Worm (Caenorhabditis elegans) whole organism, midembryonic: ENCODE measurements around the gene ZK1127.12.

Experiments
- T22C8.4 ChIP-seq: fragments of 200-800 bp; sonication (Bioruptor generic); IDR thresholded peaks from 2 replicates; pipeline ENCODE4 v1.3.6; 2022; ENCODE audit warnings: missing genetic modification characterization, missing compliant biosample characterization
- cog-1 ChIP-seq: sonication (generic microtip); optimal IDR thresholded peaks from 2 replicates; lab custom pipeline; 2016; ENCODE audit warnings: missing genetic modification characterization, missing compliant biosample characterization
- flt-1 ChIP-seq: fragments of 200-800 bp; sonication (Bioruptor generic); IDR thresholded peaks from 2 replicates; pipeline ENCODE4 v1.3.6; 2022; ENCODE audit warnings: missing genetic modification characterization, missing compliant biosample characterization
- klf-2 ChIP-seq: fragments of 200-800 bp; sonication (Bioruptor generic); conservative IDR thresholded peaks from 2 replicates; pipeline ENCODE4 v1.3.6; 2022; ENCODE audit warnings: missing genetic modification reagents, missing genetic modification characterization, missing compliant biosample characterization
- med-1 ChIP-seq: sonication (generic microtip); optimal IDR thresholded peaks from 2 replicates; lab custom pipeline; 2017; ENCODE audit warnings: missing genetic modification characterization, mild to moderate bottlenecking, missing compliant biosample characterization, antibody characterized with exemption, missing genetic modification reagents; ENCODE audit not compliant: insufficient read depth
- ref-1 ChIP-seq: fragments of 200-800 bp; sonication (Bioruptor generic); conservative IDR thresholded peaks from 2 replicates; pipeline ENCODE4 v1.3.6; 2022; ENCODE audit warnings: missing genetic modification reagents, missing genetic modification characterization, missing compliant biosample characterization
- tab-1 ChIP-seq: fragments of 200-800 bp; sonication (Bioruptor generic); IDR thresholded peaks from 2 replicates; pipeline ENCODE4 v1.3.6; 2022; ENCODE audit warnings: missing genetic modification characterization, missing compliant biosample characterization
- ztf-23 ChIP-seq: fragments of 200-800 bp; sonication (Bioruptor generic); IDR thresholded peaks from 2 replicates; pipeline ENCODE4 v1.3.6; 2022; ENCODE audit warnings: missing genetic modification reagents, missing genetic modification characterization, missing compliant biosample characterization
- ztf-29 ChIP-seq: fragments of 200-800 bp; sonication (Bioruptor generic); IDR thresholded peaks from 2 replicates; pipeline ENCODE4 v1.3.6; 2022; ENCODE audit warnings: missing genetic modification reagents, missing genetic modification characterization, missing compliant biosample characterization

ZK1127.12 gene

ce11 chrII:7061730-7062129, 9.9 kb downstream of the ZK1127.12 start, which contains the start of gene acs-6:
acs-6 (plus strand) TSS chrII:7062030.
- no peak for TF ChIP-seq T22C8.4 (GFP tag; lab: Robert Waterston, UW)
- TF ChIP-seq klf-2, result no peak
- no peak for TF ChIP-seq tab-1 (GFP tag; lab: Robert Waterston, UW)
- TF ChIP-seq cog-1 (tag; lab: Kevin White, UChicago), result no peak
- TF ChIP-seq flt-1 (GFP tag; lab: Robert Waterston, UW), result no peak
- TF ChIP-seq med-1 (GFP tag; lab: Kevin White, UChicago), result no peak
- no peak for TF ChIP-seq ref-1 (GFP tag; lab: Robert Waterston, UW)
- TF ChIP-seq ztf-23 (GFP tag; lab: Robert Waterston, UW), result no peak
- no peak for TF ChIP-seq ztf-29 (GFP tag; lab: Robert Waterston, UW)

ce11 chrII:7065391-7065790, 13.5 kb downstream of the ZK1127.12 start, which contains the start of gene nos-2:
nos-2 (plus strand) TSS chrII:7065618.
- TF ChIP-seq cog-1 (tag; lab: Kevin White, UChicago) (no peak), med-1 (GFP tag; lab: Kevin White, UChicago) (no peak), flt-1 (GFP tag; lab: Robert Waterston, UW) (no peak), ztf-29 (GFP tag; lab: Robert Waterston, UW) (no peak), T22C8.4 (GFP tag; lab: Robert Waterston, UW) (no peak), klf-2 (no peak), ztf-23 (GFP tag; lab: Robert Waterston, UW) (no peak), tab-1 (GFP tag; lab: Robert Waterston, UW) (no peak), ref-1 (GFP tag; lab: Robert Waterston, UW) (no peak)

ce11 chrII:7069866-7070265, 18.0 kb downstream of the ZK1127.12 start, which contains the start of gene him-14:
him-14 (minus strand) TSS chrII:7069966.
- TF ChIP-seq ref-1 (GFP tag; lab: Robert Waterston, UW) (no peak), tab-1 (GFP tag; lab: Robert Waterston, UW) (no peak), med-1 (GFP tag; lab: Kevin White, UChicago) (no peak), T22C8.4 (GFP tag; lab: Robert Waterston, UW) (no peak), cog-1 (tag; lab: Kevin White, UChicago) (no peak), ztf-29 (GFP tag; lab: Robert Waterston, UW) (no peak)

- no peak for TF ChIP-seq ztf-23 (GFP tag; lab: Robert Waterston, UW)
- no peak for TF ChIP-seq T22C8.4 (GFP tag; lab: Robert Waterston, UW)
- TF ChIP-seq flt-1 (GFP tag; lab: Robert Waterston, UW), result no peak
- no peak for TF ChIP-seq ref-1 (GFP tag; lab: Robert Waterston, UW)
- TF ChIP-seq cog-1 (tag; lab: Kevin White, UChicago), result no peak
- TF ChIP-seq ztf-29 (GFP tag; lab: Robert Waterston, UW), result no peak
- TF ChIP-seq med-1 (GFP tag; lab: Kevin White, UChicago), result no peak
- TF ChIP-seq klf-2, result no peak
Observed at ce11 chrII:7070434-7070833, 18.6 kb downstream of the ZK1127.12 start.

ce11 chrII:7072315-7072589, 20.4 kb downstream of the ZK1127.12 start, which contains the start of gene kars-1:
kars-1 (minus strand) TSS chrII:7072415.
- no peak for TF ChIP-seq T22C8.4 (GFP tag; lab: Robert Waterston, UW)
- TF ChIP-seq ref-1 (GFP tag; lab: Robert Waterston, UW), result no peak
- no peak for TF ChIP-seq ztf-23 (GFP tag; lab: Robert Waterston, UW)
- TF ChIP-seq med-1 (GFP tag; lab: Kevin White, UChicago), result no peak
- TF ChIP-seq tab-1 (GFP tag; lab: Robert Waterston, UW), result no peak
- no peak for TF ChIP-seq ztf-29 (GFP tag; lab: Robert Waterston, UW)
- TF ChIP-seq klf-2, result no peak
- TF ChIP-seq flt-1 (GFP tag; lab: Robert Waterston, UW), result no peak
- TF ChIP-seq cog-1 (tag; lab: Kevin White, UChicago), result no peak

- TF ChIP-seq flt-1 (GFP tag; lab: Robert Waterston, UW) (peak; percentile 77), med-1 (GFP tag; lab: Kevin White, UChicago) (no peak), ref-1 (GFP tag; lab: Robert Waterston, UW) (no peak), tab-1 (GFP tag; lab: Robert Waterston, UW) (no peak), cog-1 (tag; lab: Kevin White, UChicago) (peak; percentile 74), klf-2 (no peak), ztf-23 (GFP tag; lab: Robert Waterston, UW) (no peak; the same call in 1 of the 2 replicates), T22C8.4 (GFP tag; lab: Robert Waterston, UW) (no peak), ztf-29 (GFP tag; lab: Robert Waterston, UW) (0 out of 2 replicates have a peak, but pooled peaks have one; percentile 41)
Observed at ce11 chrII:7072590-7073536, 21.0 kb downstream of the ZK1127.12 start.

- TF ChIP-seq ztf-23 (GFP tag; lab: Robert Waterston, UW), result no peak
- TF ChIP-seq flt-1 (GFP tag; lab: Robert Waterston, UW), result no peak
- no peak for TF ChIP-seq T22C8.4 (GFP tag; lab: Robert Waterston, UW)
- no peak for TF ChIP-seq ref-1 (GFP tag; lab: Robert Waterston, UW)
- TF ChIP-seq klf-2, result no peak
- TF ChIP-seq tab-1 (GFP tag; lab: Robert Waterston, UW), result no peak
- TF ChIP-seq ztf-29 (GFP tag; lab: Robert Waterston, UW), result no peak
- TF ChIP-seq med-1 (GFP tag; lab: Kevin White, UChicago), result no peak
- no peak for TF ChIP-seq cog-1 (tag; lab: Kevin White, UChicago)
Observed at ce11 chrII:7073537-7073913, 21.6 kb downstream of the ZK1127.12 start, which contains the start of gene kat-1. kat-1 (plus strand) TSS chrII:7073814.

ce11 chrII:7075564-7076228, 23.8 kb downstream of the ZK1127.12 start, which contains the start of gene T02G5.7:
T02G5.7 (plus strand) TSS chrII:7075614.
- no peak for TF ChIP-seq ref-1 (GFP tag; lab: Robert Waterston, UW)
- no peak for TF ChIP-seq ztf-29 (GFP tag; lab: Robert Waterston, UW)
- TF ChIP-seq T22C8.4 (GFP tag; lab: Robert Waterston, UW), result no peak
- TF ChIP-seq tab-1 (GFP tag; lab: Robert Waterston, UW), result no peak
- TF ChIP-seq klf-2, result no peak
